Fruit fly (Drosophila melanogaster): ENCODE measurements around the gene CG9109.

CG9109 gene

dm6 chr2L:5999247-5999646 is 35.0 kb downstream of the CG9109 start, which contains the start of gene Kdm5 (continued):
- no peak for TF ChIP-seq CG15073 (GFP tag; optimal IDR thresholded peaks at IDR 0.05)
- no peak for TF ChIP-seq HHEX (GFP tag; optimal IDR thresholded peaks at IDR 0.05)
- TF ChIP-seq knrl (GFP tag; IDR thresholded peaks at IDR 0.05; ENCODE audit: partially characterized antibody) = 0 out of 3 replicates have a peak, but pooled peaks have one; percentile 12
- TF ChIP-seq CG10267 (tag; optimal IDR thresholded peaks at IDR 0.05) = peak; percentile 94
- peak; percentile 24 for TF ChIP-seq CG2712 (tag; optimal IDR thresholded peaks at IDR 0.05)
- TF ChIP-seq ato (GFP tag; IDR thresholded peaks at IDR 0.05; ENCODE audit: partially characterized antibody) = 0 out of 2 replicates have a peak, but pooled peaks have one; percentile 51
- peak; percentile 47 for TF ChIP-seq Side (GFP tag; optimal IDR thresholded peaks at IDR 0.05)
- TF ChIP-seq inv (GFP tag; IDR thresholded peaks at IDR 0.05; ENCODE audit: partially characterized antibody) = 0 out of 2 replicates have a peak, but pooled peaks have one; percentile 20
- no peak for TF ChIP-seq Doc3 (GFP tag; IDR thresholded peaks at IDR 0.05; ENCODE audit: partially characterized antibody)
- no peak for TF ChIP-seq oc (tag; optimal IDR thresholded peaks at IDR 0.05)
- peak; percentile 35 for TF ChIP-seq fu2 (GFP tag; optimal IDR thresholded peaks at IDR 0.05)
- peak; percentile 64 for TF ChIP-seq lab (GFP tag; optimal IDR thresholded peaks at IDR 0.05)
- peak; percentile 55 for TF ChIP-seq CG3847 (GFP tag; IDR thresholded peaks at IDR 0.05)
- TF ChIP-seq CG6791 (GFP tag; IDR thresholded peaks at IDR 0.05; ENCODE audit: partially characterized antibody) = peak; percentile 55
- no peak for TF ChIP-seq kni (GFP tag; optimal IDR thresholded peaks at IDR 0.05)
- no peak for TF ChIP-seq tap (tag; optimal IDR thresholded peaks at IDR 0.05)
- peak; percentile 89 for TF ChIP-seq CG9797 (GFP tag; optimal IDR thresholded peaks at IDR 0.05)
- TF ChIP-seq Pdp1 (GFP tag; optimal IDR thresholded peaks at IDR 0.05) = peak in 1 of 2 experiments; percentile 50
- peak; percentile 54 for TF ChIP-seq CG9609 (GFP tag; optimal IDR thresholded peaks at IDR 0.05)
- peak; percentile 48 for TF ChIP-seq Fer1 (GFP tag; optimal IDR thresholded peaks at IDR 0.05)
- no peak for TF ChIP-seq salm (tag; optimal IDR thresholded peaks at IDR 0.05)
- TF ChIP-seq Ravus (GFP tag; IDR thresholded peaks at IDR 0.05) = no peak
- TF ChIP-seq da (GFP tag; optimal IDR thresholded peaks at IDR 0.05) = no peak
- peak; percentile 30 for TF ChIP-seq MTF-1 (GFP tag; optimal IDR thresholded peaks at IDR 0.05; ENCODE audit: borderline replicate concordance)
- TF ChIP-seq pum (GFP tag; optimal IDR thresholded peaks at IDR 0.05) = no peak
- TF ChIP-seq Ets97D (GFP tag; optimal IDR thresholded peaks at IDR 0.05) = peak; percentile 86
- TF ChIP-seq fd102C (GFP tag; optimal IDR thresholded peaks at IDR 0.05) = no peak
- peak; percentile 29; the same call in 1 of the 2 replicates for TF ChIP-seq danr (GFP tag; IDR thresholded peaks at IDR 0.05)
- TF ChIP-seq Dip3 (GFP tag; optimal IDR thresholded peaks at IDR 0.05) = peak; percentile 44
- TF ChIP-seq CG15479 (GFP tag; optimal IDR thresholded peaks at IDR 0.05) = no peak
- peak; percentile 16 for TF ChIP-seq CG8359 (GFP tag; optimal IDR thresholded peaks at IDR 0.05; ENCODE audit: borderline replicate concordance)
- no peak for TF ChIP-seq CG6272 (GFP tag; IDR thresholded peaks at IDR 0.05)
- TF ChIP-seq prd (optimal IDR thresholded peaks at IDR 0.05) = no peak
- TF ChIP-seq prd (GFP tag; IDR thresholded peaks at IDR 0.05) = peak; percentile 45; the same call in 1 of the 3 replicates
- no peak for TF ChIP-seq hkb (optimal IDR thresholded peaks at IDR 0.05)
- peak; percentile 41; the same call in 1 of the 2 replicates for TF ChIP-seq hkb (GFP tag; IDR thresholded peaks at IDR 0.05)
- TF ChIP-seq Hand (GFP tag; optimal IDR thresholded peaks at IDR 0.05) = no peak
- TF ChIP-seq cg (GFP tag; optimal IDR thresholded peaks at IDR 0.05) = peak; percentile 67
- no peak for TF ChIP-seq toy (GFP tag; IDR thresholded peaks at IDR 0.05)
- peak; percentile 17 for TF ChIP-seq HLH54F (GFP tag; optimal IDR thresholded peaks at IDR 0.05)
- no peak for TF ChIP-seq CG13775 (GFP tag; optimal IDR thresholded peaks at IDR 0.05)
- peak; percentile 37 for TF ChIP-seq exex (tag; optimal IDR thresholded peaks at IDR 0.05)
- TF ChIP-seq CG17802 (tag; optimal IDR thresholded peaks at IDR 0.05) = peak; percentile 44
- peak; percentile 41 for TF ChIP-seq B-H2 (GFP tag; optimal IDR thresholded peaks at IDR 0.05)
- TF ChIP-seq CG12155 (GFP tag; optimal IDR thresholded peaks at IDR 0.05) = peak; percentile 39
- TF ChIP-seq CG9727 (GFP tag; optimal IDR thresholded peaks at IDR 0.05) = peak; percentile 30
- peak; percentile 48; the same call in 1 of the 2 replicates for TF ChIP-seq crol (GFP tag; IDR thresholded peaks at IDR 0.05)
- peak; percentile 24; the same call in 1 of the 2 replicates for TF ChIP-seq CG10366 (GFP tag; IDR thresholded peaks at IDR 0.05)
- TF ChIP-seq CG11723 (GFP tag; optimal IDR thresholded peaks at IDR 0.05) = no peak
- peak; percentile 35 for TF ChIP-seq trem (tag; optimal IDR thresholded peaks at IDR 0.05)
